Worm (Caenorhabditis elegans): Measurements from ENCODE around the gene pycr-1.

ce11 chrX:12141051-12141450 is 5.6 kb upstream of the pycr-1 start, which contains the start of gene lyst-1:
- no peak for TF ChIP-seq ekl-4 (GFP tag; IDR thresholded peaks at IDR 0.05)
- no peak for TF ChIP-seq let-526 (GFP tag; IDR thresholded peaks at IDR 0.05)
- TF ChIP-seq unc-62 (GFP tag; optimal IDR thresholded peaks at IDR 0.05): no peak
- TF ChIP-seq somi-1 (GFP tag; optimal IDR thresholded peaks at IDR 0.05): no peak
- TF ChIP-seq nhr-90 (tag; optimal IDR thresholded peaks at IDR 0.05): no peak
- no peak for TF ChIP-seq ama-1 (optimal IDR thresholded peaks at IDR 0.05)
- TF ChIP-seq ama-1 (GFP tag; optimal IDR thresholded peaks at IDR 0.05): no peak
- no peak for TF ChIP-seq unc-130 (GFP tag; optimal IDR thresholded peaks at IDR 0.05)
- TF ChIP-seq athp-1 (tag; optimal IDR thresholded peaks at IDR 0.05): no peak
- TF ChIP-seq xnd-1 (tag; optimal IDR thresholded peaks at IDR 0.05): no peak
- TF ChIP-seq lin-54 (GFP tag; optimal IDR thresholded peaks at IDR 0.05): no peak
- TF ChIP-seq tlf-1 (GFP tag; optimal IDR thresholded peaks at IDR 0.05): no peak
